Worm (Caenorhabditis elegans) whole organism, L1 larva: ENCODE results near the gene hcp-3.

ENCODE experiments used
- aha-1 ChIP-seq: fragments of 150-350 bp; optimal IDR thresholded peaks from 2 replicates; lab custom pipeline; 2014; ENCODE audit warnings: missing biosample characterization, missing genetic modification characterization
- mep-1 ChIP-seq: fragments of 150-350 bp; optimal IDR thresholded peaks from 2 replicates; lab custom pipeline; 2014; ENCODE audit warnings: missing biosample characterization, missing genetic modification characterization
- nhr-90 ChIP-seq: sonication (generic microtip); optimal IDR thresholded peaks from 2 replicates; lab custom pipeline; 2016; ENCODE audit warnings: mild to moderate bottlenecking, missing genetic modification characterization, missing compliant biosample characterization; ENCODE audit not compliant: poor library complexity
- zag-1 ChIP-seq: fragments of 150-350 bp; optimal IDR thresholded peaks from 2 replicates; lab custom pipeline; 2014; ENCODE audit warnings: missing biosample characterization, missing genetic modification characterization

DNA sequence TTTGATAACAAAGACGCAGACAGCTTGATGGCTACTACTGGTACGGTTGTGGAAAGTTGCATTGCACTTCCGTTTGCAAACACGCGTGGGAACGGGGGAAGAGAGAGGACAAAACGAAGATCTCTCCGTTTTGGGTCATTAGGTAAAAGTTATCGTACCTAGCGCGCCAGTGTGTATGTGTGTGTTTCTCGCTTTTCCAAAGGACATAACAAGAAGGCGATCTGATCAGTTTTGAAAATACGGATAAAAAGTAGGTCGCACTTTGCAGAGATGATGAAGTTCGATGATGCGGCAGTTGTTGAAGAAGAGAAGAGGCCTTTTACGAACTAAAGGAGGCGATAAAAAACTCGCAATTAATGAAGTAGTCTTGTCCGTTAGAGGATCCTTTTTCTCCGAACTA is 28.8 kb upstream of the hcp-3 start:
- no peak for TF ChIP-seq mep-1 (tag; lab: Kevin White, UChicago)
- no peak for TF ChIP-seq nhr-90 (tag; lab: Kevin White, UChicago)
- no peak for TF ChIP-seq aha-1 (tag; lab: Kevin White, UChicago)
- no peak for TF ChIP-seq zag-1 (tag; lab: Kevin White, UChicago)
